Worm (Caenorhabditis elegans) whole organism, late embryonic: ENCODE measurements around the gene F35A5.2.

Experiments used
- ama-1 ChIP-seq: fragments of 150-350 bp; optimal IDR thresholded peaks from 2 replicates; lab custom pipeline; 2014
- ceh-22 ChIP-seq: sonication (generic microtip); optimal IDR thresholded peaks from 2 replicates; lab custom pipeline; 2017; ENCODE audit warnings: missing biosample characterization, missing genetic modification characterization
- eyg-1 ChIP-seq: sonication (generic microtip); optimal IDR thresholded peaks from 2 replicates; lab custom pipeline; 2016; ENCODE audit warnings: missing genotype, missing genetic modification characterization, missing compliant biosample characterization
- nfya-1 ChIP-seq: sonication (generic microtip); optimal IDR thresholded peaks from 2 replicates; lab custom pipeline; 2017; ENCODE audit warnings: missing genetic modification characterization, mild to moderate bottlenecking, missing compliant biosample characterization, antibody characterized with exemption, moderate library complexity
- pqm-1 ChIP-seq: sonication (generic microtip); optimal IDR thresholded peaks from 2 replicates; lab custom pipeline; 2016; ENCODE audit warnings: missing genetic modification characterization, missing compliant biosample characterization
- ttx-3 ChIP-seq: sonication (generic microtip); optimal IDR thresholded peaks from 2 replicates; lab custom pipeline; 2016; ENCODE audit warnings: missing genetic modification reagents, missing genetic modification characterization, missing compliant biosample characterization

DNA sequence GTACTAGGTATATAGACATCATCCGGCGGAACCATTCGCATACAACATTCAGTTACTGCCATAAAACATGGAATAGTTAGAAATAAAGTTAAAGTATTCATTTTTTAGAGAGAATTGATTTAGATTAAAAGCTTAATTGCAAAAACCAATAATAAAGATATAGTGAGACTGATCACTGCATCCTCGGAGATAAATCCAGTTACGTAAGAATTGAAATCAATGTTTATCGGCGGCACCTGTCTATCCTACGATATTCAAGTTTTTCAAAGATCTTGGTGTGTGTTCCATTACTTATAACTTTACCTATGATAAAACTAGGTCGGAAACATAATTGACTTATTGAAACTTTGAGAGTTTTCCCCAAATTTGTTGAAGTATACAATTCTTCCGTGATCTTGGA is 45.6 kb upstream of the F35A5.2 start, which contains the start of gene T14G12.6:
- TF ChIP-seq ceh-22 (tag; lab: Kevin White, UChicago) (no peak), eyg-1 (tag; lab: Kevin White, UChicago) (no peak), ama-1 (lab: Kevin White, UChicago) (no peak), nfya-1 (tag; lab: Kevin White, UChicago) (no peak), ttx-3 (tag; lab: Kevin White, UChicago) (no peak), pqm-1 (tag; lab: Kevin White, UChicago) (no peak)
